Worm (Caenorhabditis elegans) whole organism, mixed stage, embryonic: Measurements from ENCODE around the gene sre-28.

Source experiments
- lsy-2 ChIP-seq: fragments of 150-350 bp; optimal IDR thresholded peaks from 2 replicates; lab custom pipeline; 2014; ENCODE audit warnings: missing biosample characterization, missing genetic modification characterization
- mab-5 ChIP-seq: fragments of 150-350 bp; optimal IDR thresholded peaks from 2 replicates; lab custom pipeline; 2014; ENCODE audit warnings: missing biosample characterization, missing genetic modification characterization
- mep-1 ChIP-seq: fragments of 150-350 bp; optimal IDR thresholded peaks from 2 replicates; lab custom pipeline; 2017; ENCODE audit warnings: missing biosample characterization, missing genetic modification reagents, missing genetic modification characterization, inconsistent platforms
- nhr-2 ChIP-seq: fragments of 150-350 bp; optimal IDR thresholded peaks from 2 replicates; lab custom pipeline; 2014; ENCODE audit warnings: missing biosample characterization, missing genetic modification characterization
- nhr-237 ChIP-seq: fragments of 150-350 bp; optimal IDR thresholded peaks from 2 replicates; lab custom pipeline; 2014; ENCODE audit warnings: missing biosample characterization, missing genetic modification characterization
- nhr-28 ChIP-seq: fragments of 150-350 bp; optimal IDR thresholded peaks from 2 replicates; lab custom pipeline; 2014; ENCODE audit warnings: missing biosample characterization, missing genetic modification characterization
- nhr-76 ChIP-seq: sonication (generic microtip); optimal IDR thresholded peaks from 2 replicates; lab custom pipeline; 2017; ENCODE audit warnings: missing biosample characterization, missing genetic modification characterization
- snpc-4 ChIP-seq: fragments of 150-350 bp; optimal IDR thresholded peaks from 2 replicates; lab custom pipeline; 2014; ENCODE audit warnings: missing biosample characterization, missing genetic modification characterization
- unc-62 ChIP-seq: fragments of 150-350 bp; optimal IDR thresholded peaks from 2 replicates; lab custom pipeline; 2014; ENCODE audit warnings: missing biosample characterization, missing genetic modification reagents, missing genetic modification characterization
- ztf-11 ChIP-seq: fragments of 150-350 bp; optimal IDR thresholded peaks from 2 replicates; lab custom pipeline; 2014; ENCODE audit warnings: missing biosample characterization, missing genetic modification characterization

DNA sequence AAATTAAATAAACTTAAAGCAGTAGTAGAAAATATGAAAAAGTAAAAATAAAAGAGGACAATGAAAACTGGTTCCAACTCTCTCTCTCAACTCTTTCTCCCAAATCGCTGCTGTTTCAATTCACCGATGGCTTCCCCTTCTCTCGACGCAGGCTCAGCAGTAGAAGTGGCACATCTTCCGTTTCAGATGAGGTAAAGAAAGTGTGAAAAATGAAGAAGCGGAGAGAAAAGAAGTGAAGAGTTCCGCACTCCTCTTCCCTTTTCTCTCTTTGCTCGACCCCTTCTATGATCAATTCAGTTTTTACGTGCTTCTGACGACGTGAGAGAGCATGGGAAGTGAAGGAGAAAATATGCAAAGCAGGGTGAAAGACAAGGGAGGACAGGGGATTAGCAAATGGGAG lies 30.1 kb downstream of the sre-28 start:
- TF ChIP-seq nhr-28 (tag; lab: Kevin White, UChicago) (no peak), unc-62 (GFP tag; lab: Kevin White, UChicago) (no peak), nhr-76 (tag; lab: Kevin White, UChicago) (no peak), nhr-237 (tag; lab: Kevin White, UChicago) (no peak), ztf-11 (tag; lab: Kevin White, UChicago) (no peak), lsy-2 (tag; lab: Kevin White, UChicago) (no peak), snpc-4 (tag; lab: Kevin White, UChicago) (no peak), mep-1 (no peak), nhr-2 (tag; lab: Kevin White, UChicago) (no peak), mab-5 (tag; lab: Kevin White, UChicago) (no peak)
